Worm (Caenorhabditis elegans) whole organism, L1 larva: ENCODE data around the gene skr-17.

Experiments
- C34B4.2 ChIP-seq: sonication (generic microtip); optimal IDR thresholded peaks from 2 replicates; lab custom pipeline; 2017; ENCODE audit warnings: mild to moderate bottlenecking, missing genetic modification characterization, missing compliant biosample characterization
- F16B12.6 ChIP-seq: fragments of 150-350 bp; optimal IDR thresholded peaks from 2 replicates; lab custom pipeline; 2014; ENCODE audit warnings: missing biosample characterization, missing genetic modification characterization
- aha-1 ChIP-seq: fragments of 150-350 bp; optimal IDR thresholded peaks from 2 replicates; lab custom pipeline; 2014; ENCODE audit warnings: missing biosample characterization, missing genetic modification characterization
- ama-1 ChIP-seq: fragments of 150-350 bp; optimal IDR thresholded peaks from 2 replicates; lab custom pipeline; 2014
- blmp-1 ChIP-seq: fragments of 150-350 bp; optimal IDR thresholded peaks from 2 replicates; lab custom pipeline; 2014; ENCODE audit warnings: missing biosample characterization, missing genetic modification characterization
- ceh-63 ChIP-seq: fragments of 200-800 bp; sonication (Bioruptor generic); optimal IDR thresholded peaks from 2 replicates; lab custom pipeline; 2018; ENCODE audit warnings: mild to moderate bottlenecking, missing genetic modification characterization, missing compliant biosample characterization
- ceh-88 ChIP-seq: fragments of 200-800 bp; sonication (Bioruptor generic); IDR thresholded peaks from 2 replicates; pipeline ENCODE4 v1.3.6; 2022; ENCODE audit warnings: missing genetic modification characterization, missing compliant biosample characterization
- dpl-1 ChIP-seq, 3 experiments: fragments of 150-350 bp in 2 of 3; sonication (generic microtip) in 1 of 3; optimal IDR thresholded peaks; 2 replicates each; lab custom pipeline; 2014 to 2017; ENCODE audit warnings: missing biosample characterization in 3 of 3, missing genetic modification characterization in 3 of 3, missing genetic modification reagents in 3 of 3
- efl-1 ChIP-seq, 4 experiments: fragments of 150-350 bp; optimal IDR thresholded peaks in 3 of 4; peaks in 1 of 4; 1 replicate in 1 of 4; 2 replicates in 3 of 4; lab custom pipeline; 2014; ENCODE audit warnings: missing biosample characterization in 2 of 4, missing genetic modification characterization in 2 of 4, missing genetic modification reagents in 2 of 4
- egl-13 ChIP-seq: sonication (generic microtip); optimal IDR thresholded peaks from 2 replicates; lab custom pipeline; 2016; ENCODE audit warnings: missing genotype, missing genetic modification reagents, missing genetic modification characterization, missing compliant biosample characterization
- egl-27 ChIP-seq, 2 experiments: fragments of 150-350 bp in 1 of 2; sonication (generic microtip); optimal IDR thresholded peaks; 3 replicates each; lab custom pipeline; 2017 to 2018; ENCODE audit warnings: missing biosample characterization in 2 of 2, missing genetic modification characterization in 2 of 2, missing genetic modification reagents in 2 of 2
- elt-2 ChIP-seq: sonication (generic microtip); optimal IDR thresholded peaks from 2 replicates; lab custom pipeline; 2016; ENCODE audit warnings: missing genetic modification characterization, mild to moderate bottlenecking, inconsistent platforms, missing compliant biosample characterization, missing genetic modification reagents
- ets-5 ChIP-seq: fragments of 200-800 bp; sonication (Bioruptor generic); IDR thresholded peaks from 2 replicates; pipeline ENCODE4 v1.3.6; 2022; ENCODE audit warnings: missing genetic modification characterization, missing compliant biosample characterization
- fos-1 ChIP-seq: fragments of 150-350 bp; optimal IDR thresholded peaks from 2 replicates; lab custom pipeline; 2014; ENCODE audit warnings: missing biosample characterization, missing genetic modification characterization
- hlh-17 ChIP-seq: fragments of 200-800 bp; sonication (Bioruptor generic); optimal IDR thresholded peaks from 2 replicates; lab custom pipeline; 2018; ENCODE audit warnings: missing genetic modification characterization, mild to moderate bottlenecking, missing compliant biosample characterization, moderate library complexity, borderline replicate concordance
- irx-1 ChIP-seq: sonication (generic microtip); optimal IDR thresholded peaks from 2 replicates; lab custom pipeline; 2016; ENCODE audit warnings: missing genetic modification characterization, missing compliant biosample characterization
- isw-1 ChIP-seq: fragments of 200-800 bp; sonication (Bioruptor generic); IDR thresholded peaks from 2 replicates; pipeline ENCODE4 v1.3.6; 2022; ENCODE audit warnings: missing genetic modification characterization, missing compliant biosample characterization
- lin-13 ChIP-seq: fragments of 150-350 bp; optimal IDR thresholded peaks from 2 replicates; lab custom pipeline; 2014; ENCODE audit warnings: missing biosample characterization, missing genetic modification reagents, missing genetic modification characterization
- lin-14 ChIP-seq: fragments of 200-800 bp; sonication (Bioruptor generic); optimal IDR thresholded peaks from 2 replicates; lab custom pipeline; 2018; ENCODE audit warnings: mild to moderate bottlenecking, missing genetic modification characterization, moderate library complexity, missing compliant biosample characterization
- lin-15B ChIP-seq: fragments of 150-350 bp; sonication (generic microtip); optimal IDR thresholded peaks from 3 replicates; lab custom pipeline; 2014; ENCODE audit warnings: missing biosample characterization, missing genetic modification characterization
- lin-35 ChIP-seq, 2 experiments: fragments of 150-350 bp; optimal IDR thresholded peaks; 2 replicates each; lab custom pipeline; 2014; ENCODE audit warnings: missing biosample characterization in 2 of 2, missing genetic modification characterization in 2 of 2, missing genetic modification reagents in 2 of 2
- lin-39 ChIP-seq: fragments of 150-350 bp; optimal IDR thresholded peaks from 2 replicates; lab custom pipeline; 2014; ENCODE audit warnings: missing biosample characterization, missing genetic modification reagents, missing genetic modification characterization
- lsy-2 ChIP-seq, 2 experiments: fragments of 150-350 bp; optimal IDR thresholded peaks; 2 replicates each; lab custom pipeline; 2014; ENCODE audit warnings: missing biosample characterization in 2 of 2, missing genetic modification characterization in 2 of 2
- mab-9 ChIP-seq: fragments of 200-800 bp; sonication (Bioruptor generic); IDR thresholded peaks from 2 replicates; pipeline ENCODE4 v1.3.6; 2022; ENCODE audit warnings: missing genetic modification reagents, missing genetic modification characterization, missing compliant biosample characterization
- mdl-1 ChIP-seq, 2 experiments: fragments of 150-350 bp; optimal IDR thresholded peaks; 2 replicates each; lab custom pipeline; 2014 to 2017; ENCODE audit warnings: missing biosample characterization in 2 of 2, missing genetic modification characterization in 2 of 2, inconsistent platforms in 1 of 2
- nhr-11 ChIP-seq: fragments of 150-350 bp; optimal IDR thresholded peaks from 2 replicates; lab custom pipeline; 2014; ENCODE audit warnings: missing biosample characterization, missing genetic modification characterization
- nhr-12 ChIP-seq: sonication (generic microtip); optimal IDR thresholded peaks from 2 replicates; lab custom pipeline; 2017; ENCODE audit warnings: missing biosample characterization, missing genetic modification characterization
- nhr-19 ChIP-seq: fragments of 200-800 bp; sonication (Bioruptor generic); conservative IDR thresholded peaks from 2 replicates; pipeline ENCODE4 v1.3.6; 2022; ENCODE audit warnings: missing genetic modification characterization, missing compliant biosample characterization
- nhr-20 ChIP-seq: sonication (generic microtip); optimal IDR thresholded peaks from 2 replicates; lab custom pipeline; 2016; ENCODE audit warnings: mild to moderate bottlenecking, missing genetic modification characterization, missing compliant biosample characterization
- nhr-28 ChIP-seq: fragments of 150-350 bp; optimal IDR thresholded peaks from 2 replicates; lab custom pipeline; 2014; ENCODE audit warnings: missing biosample characterization, missing genetic modification characterization
- nhr-84 ChIP-seq: sonication (generic microtip); optimal IDR thresholded peaks from 2 replicates; lab custom pipeline; 2017; ENCODE audit warnings: missing biosample characterization, missing genetic modification characterization
- pag-3 ChIP-seq: sonication (generic microtip); optimal IDR thresholded peaks from 2 replicates; lab custom pipeline; 2017; ENCODE audit warnings: missing genetic modification characterization, mild to moderate bottlenecking, missing compliant biosample characterization, antibody characterized with exemption, borderline replicate concordance; ENCODE audit not compliant: insufficient read depth
- rnt-1 ChIP-seq: sonication (generic microtip); optimal IDR thresholded peaks from 2 replicates; lab custom pipeline; 2016; ENCODE audit warnings: mild to moderate bottlenecking, missing genetic modification characterization, moderate library complexity, missing compliant biosample characterization
- skn-1 ChIP-seq: fragments of 150-350 bp; optimal IDR thresholded peaks from 2 replicates; lab custom pipeline; 2014; ENCODE audit warnings: missing biosample characterization, missing genetic modification characterization
- snpc-4 ChIP-seq: fragments of 150-350 bp; optimal IDR thresholded peaks from 2 replicates; lab custom pipeline; 2014; ENCODE audit warnings: missing biosample characterization, missing genetic modification characterization
- snu-23 ChIP-seq: sonication (generic microtip); optimal IDR thresholded peaks from 2 replicates; lab custom pipeline; 2016; ENCODE audit warnings: missing genetic modification characterization, missing compliant biosample characterization
- sptf-1 ChIP-seq: fragments of 150-350 bp; optimal IDR thresholded peaks from 2 replicates; lab custom pipeline; 2014; ENCODE audit warnings: missing biosample characterization, missing genetic modification characterization
- unc-62 ChIP-seq: fragments of 150-350 bp; optimal IDR thresholded peaks from 2 replicates; lab custom pipeline; 2014; ENCODE audit warnings: missing biosample characterization, missing genetic modification reagents, missing genetic modification characterization
- unc-98 ChIP-seq: fragments of 200-800 bp; sonication (Bioruptor generic); IDR thresholded peaks from 2 replicates; pipeline ENCODE4 v1.3.6; 2022; ENCODE audit warnings: missing genetic modification characterization, missing compliant biosample characterization
- vab-15 ChIP-seq: sonication (generic microtip); optimal IDR thresholded peaks from 2 replicates; lab custom pipeline; 2017; ENCODE audit warnings: missing genotype, mild to moderate bottlenecking, missing genetic modification characterization, missing compliant biosample characterization
- xbp-1 ChIP-seq: sonication (generic microtip); optimal IDR thresholded peaks from 2 replicates; lab custom pipeline; 2016; ENCODE audit warnings: missing genetic modification characterization, missing compliant biosample characterization
- ztf-4 ChIP-seq: fragments of 150-350 bp; optimal IDR thresholded peaks from 2 replicates; lab custom pipeline; 2014; ENCODE audit warnings: missing biosample characterization, missing genetic modification characterization

skr-17 gene

ce11 chrII:7816163-7816776 lies 33.0 kb downstream of the skr-17 start, which contains the start of gene cki-2:
TSS of gene cki-2 (plus strand) at chrII:7816499.
- peak; percentile 63 to 73 for TF ChIP-seq lin-35 (GFP tag; optimal IDR thresholded peaks at IDR 0.05; lab: Kevin White, UChicago)
- TF ChIP-seq nhr-11 = no peak
- no peak for TF ChIP-seq nhr-84 (tag; lab: Kevin White, UChicago)
- no peak for TF ChIP-seq vab-15 (tag; lab: Kevin White, UChicago)
- TF ChIP-seq ets-5 (GFP tag; lab: Robert Waterston, UW) = no peak
- TF ChIP-seq ceh-63 (GFP tag; lab: Kevin White, UChicago) = no peak
- no peak for TF ChIP-seq nhr-28 (tag; lab: Kevin White, UChicago)
- TF ChIP-seq efl-1 (optimal IDR thresholded peaks at IDR 0.05; lab: Kevin White, UChicago) = peak; percentile 21 to 64
- peak; percentile 72 to 93 for TF ChIP-seq efl-1 (GFP tag; optimal IDR thresholded peaks at IDR 0.05 in 1 of 2; lab: Kevin White, UChicago)
- TF ChIP-seq lin-13 = no peak
- TF ChIP-seq ama-1 = no peak
- peak; percentile 14 for TF ChIP-seq snu-23 (GFP tag; lab: Kevin White, UChicago)
- no peak for TF ChIP-seq egl-27 (tag; optimal IDR thresholded peaks at IDR 0.05; lab: Kevin White, UChicago)
- peak; percentile 23 to 84 (median 62) for TF ChIP-seq dpl-1 (GFP tag; optimal IDR thresholded peaks at IDR 0.05; lab: Kevin White, UChicago)
- TF ChIP-seq lsy-2 (tag; optimal IDR thresholded peaks at IDR 0.05; lab: Kevin White, UChicago) = peak in 1 of 2 experiments; percentile 49
- no peak for TF ChIP-seq sptf-1 (tag; lab: Kevin White, UChicago)
- no peak for TF ChIP-seq unc-62 (GFP tag; lab: Kevin White, UChicago)
- TF ChIP-seq irx-1 (tag; lab: Kevin White, UChicago) = no peak
- TF ChIP-seq F16B12.6 (tag; lab: Kevin White, UChicago) = no peak
- no peak for TF ChIP-seq mab-9 (GFP tag; lab: Robert Waterston, UW)
- TF ChIP-seq fos-1 (tag; lab: Kevin White, UChicago) = no peak
- peak; percentile 1 for TF ChIP-seq nhr-20 (tag; lab: Kevin White, UChicago)
- no peak for TF ChIP-seq rnt-1 (tag; lab: Kevin White, UChicago)
- no peak for TF ChIP-seq aha-1 (tag; lab: Kevin White, UChicago)
- TF ChIP-seq elt-2 (tag; lab: Kevin White, UChicago) = peak; percentile 5
- TF ChIP-seq blmp-1 (tag; lab: Kevin White, UChicago) = peak; percentile 41
- no peak for TF ChIP-seq snpc-4
- TF ChIP-seq ztf-4 = no peak
- no peak for TF ChIP-seq skn-1 (tag; lab: Kevin White, UChicago)
- TF ChIP-seq lin-14 (GFP tag; lab: Kevin White, UChicago) = peak; percentile 25

- TF ChIP-seq isw-1 (GFP tag; lab: Robert Waterston, UW) (no peak), mdl-1 (tag; optimal IDR thresholded peaks at IDR 0.05; lab: Kevin White, UChicago) (no peak), skn-1 (tag; lab: Kevin White, UChicago) (no peak), ceh-88 (GFP tag; lab: Robert Waterston, UW) (no peak), lin-35 (GFP tag; optimal IDR thresholded peaks at IDR 0.05; lab: Kevin White, UChicago) (no peak), egl-13 (tag; lab: Kevin White, UChicago) (no peak), lin-39 (tag; lab: Kevin White, UChicago) (no peak), nhr-12 (tag; lab: Kevin White, UChicago) (no peak), aha-1 (tag; lab: Kevin White, UChicago) (no peak), nhr-84 (tag; lab: Kevin White, UChicago) (no peak)
These were observed 34.3 kb downstream of the skr-17 start for ce11 chrII:7817580-7817979.

ce11 chrII:7819359-7819758 lies 36.0 kb downstream of the skr-17 start:
- TF ChIP-seq lin-15B (tag; lab: Kevin White, UChicago) (no peak), hlh-17 (GFP tag; lab: Kevin White, UChicago) (no peak), mab-9 (GFP tag; lab: Robert Waterston, UW) (no peak), ceh-88 (GFP tag; lab: Robert Waterston, UW) (no peak), unc-98 (GFP tag; lab: Robert Waterston, UW) (no peak), nhr-19 (no peak), pag-3 (tag; lab: Kevin White, UChicago) (no peak), C34B4.2 (tag; lab: Kevin White, UChicago) (no peak), xbp-1 (tag; lab: Kevin White, UChicago) (no peak)
